Worm (Caenorhabditis elegans) whole organism, L1 larva: ENCODE measurements around the gene clec-63.

Experiments
- alr-1 ChIP-seq: fragments of 200-800 bp; sonication (Bioruptor generic); optimal IDR thresholded peaks from 2 replicates; lab custom pipeline; 2018; ENCODE audit warnings: borderline replicate concordance, mild to moderate bottlenecking, missing genetic modification characterization, missing compliant biosample characterization
- ama-1 ChIP-seq: fragments of 150-350 bp; optimal IDR thresholded peaks from 2 replicates; lab custom pipeline; 2014
- egl-27 ChIP-seq, 2 experiments: fragments of 150-350 bp in 1 of 2; sonication (generic microtip); optimal IDR thresholded peaks; 3 replicates each; lab custom pipeline; 2017 to 2018; ENCODE audit warnings: missing biosample characterization in 2 of 2, missing genetic modification characterization in 2 of 2, missing genetic modification reagents in 2 of 2
- fos-1 ChIP-seq: fragments of 150-350 bp; optimal IDR thresholded peaks from 2 replicates; lab custom pipeline; 2014; ENCODE audit warnings: missing biosample characterization, missing genetic modification characterization
- hpl-2 ChIP-seq: fragments of 150-350 bp; optimal IDR thresholded peaks from 2 replicates; lab custom pipeline; 2014; ENCODE audit warnings: missing biosample characterization, missing genetic modification reagents, missing genetic modification characterization
- lsy-2 ChIP-seq, 2 experiments: fragments of 150-350 bp; optimal IDR thresholded peaks; 2 replicates each; lab custom pipeline; 2014; ENCODE audit warnings: missing biosample characterization in 2 of 2, missing genetic modification characterization in 2 of 2
- nhr-11 ChIP-seq: fragments of 150-350 bp; optimal IDR thresholded peaks from 2 replicates; lab custom pipeline; 2014; ENCODE audit warnings: missing biosample characterization, missing genetic modification characterization
- nhr-237 ChIP-seq: fragments of 150-350 bp; optimal IDR thresholded peaks from 2 replicates; lab custom pipeline; 2014; ENCODE audit warnings: missing biosample characterization, missing genetic modification characterization
- nhr-76 ChIP-seq: sonication (generic microtip); optimal IDR thresholded peaks from 2 replicates; lab custom pipeline; 2017; ENCODE audit warnings: missing biosample characterization, missing genetic modification characterization
- nhr-77 ChIP-seq: fragments of 150-350 bp; optimal IDR thresholded peaks from 2 replicates; lab custom pipeline; 2014; ENCODE audit warnings: missing biosample characterization, missing genetic modification characterization
- skn-1 ChIP-seq: fragments of 150-350 bp; optimal IDR thresholded peaks from 2 replicates; lab custom pipeline; 2014; ENCODE audit warnings: missing biosample characterization, missing genetic modification characterization
- snpc-4 ChIP-seq: fragments of 150-350 bp; optimal IDR thresholded peaks from 2 replicates; lab custom pipeline; 2014; ENCODE audit warnings: missing biosample characterization, missing genetic modification characterization
- ztf-4 ChIP-seq: fragments of 150-350 bp; optimal IDR thresholded peaks from 2 replicates; lab custom pipeline; 2014; ENCODE audit warnings: missing biosample characterization, missing genetic modification characterization

ce11 chrII:12884972-12885371, 10.5 kb upstream of the clec-63 start, which contains the start of gene sra-14:
- no peak for TF ChIP-seq alr-1
- TF ChIP-seq ama-1 (lab: Kevin White, UChicago), result no peak
- TF ChIP-seq ztf-4, result no peak
- TF ChIP-seq nhr-77 (tag; lab: Kevin White, UChicago), result no peak
- no peak for TF ChIP-seq nhr-11
- TF ChIP-seq nhr-76, result no peak
- no peak for TF ChIP-seq lsy-2 (tag; optimal IDR thresholded peaks at IDR 0.05; lab: Kevin White, UChicago)
- TF ChIP-seq skn-1 (tag; lab: Kevin White, UChicago), result no peak
- no peak for TF ChIP-seq hpl-2 (GFP tag; lab: Kevin White, UChicago)
- no peak for TF ChIP-seq snpc-4 (tag; lab: Kevin White, UChicago)
- no peak for TF ChIP-seq nhr-237 (tag; lab: Kevin White, UChicago)
- no peak for TF ChIP-seq egl-27 (tag; optimal IDR thresholded peaks at IDR 0.05; lab: Kevin White, UChicago)
- no peak for TF ChIP-seq fos-1
